Fruit fly (Drosophila melanogaster) S2 (cell line): ENCODE results near the gene CG2147.

Experiments used
- CG8478 ChIP-seq: fragments of >200 bp; optimal IDR thresholded peaks from 2 replicates; lab custom pipeline; 2018
- CTCF ChIP-seq, 2 experiments: fragments of >200 bp; optimal IDR thresholded peaks; 2 replicates each; lab custom pipeline; 2018

CG2147 gene

DNA sequence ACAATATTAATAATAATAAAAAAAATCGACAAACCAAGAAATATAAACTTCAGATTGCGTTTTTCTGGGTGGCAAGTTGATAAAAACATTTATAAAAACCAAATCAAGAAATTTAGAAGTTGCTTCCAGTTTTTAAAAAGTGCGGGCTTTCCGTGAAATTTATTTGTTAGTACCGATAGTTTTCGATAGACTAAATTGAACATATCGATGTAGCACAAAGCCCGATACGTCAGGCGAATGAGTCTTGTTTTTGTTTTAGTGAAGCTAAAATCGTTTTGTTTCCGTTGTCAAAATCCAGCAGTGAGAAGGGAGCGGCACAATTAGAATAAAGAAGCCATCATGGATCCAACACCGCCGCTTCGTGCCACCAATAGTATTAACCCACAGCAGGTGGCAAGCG, at the start of gene CG2147:
CG2147 (plus strand) TSS at position 254 of the 400 bp plus-strand sequence.
- TF ChIP-seq CTCF (optimal IDR thresholded peaks at IDR 0.05; lab: Kevin White, UChicago) (no peak), CG8478 (lab: Kevin White, UChicago) (no peak)

DNA sequence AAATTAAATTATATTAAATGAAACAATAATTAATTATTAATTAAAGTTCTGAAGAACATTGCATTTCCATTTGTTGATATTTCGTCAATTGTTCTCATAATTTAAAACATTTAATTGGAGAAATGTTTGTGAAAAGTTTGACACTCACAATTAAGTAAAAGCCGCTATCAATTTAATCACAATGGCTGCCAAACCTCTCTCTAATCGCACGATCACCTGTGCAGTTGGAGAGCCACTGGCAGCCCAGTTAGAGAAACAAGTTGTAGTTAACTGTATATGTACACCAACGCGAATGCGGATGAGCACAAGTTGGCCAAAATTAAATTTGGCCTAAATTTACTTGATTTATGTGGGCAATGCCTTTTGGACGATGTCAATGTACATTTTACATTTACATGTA, 48.3 kb upstream of the CG2147 start:
- TF ChIP-seq CTCF (optimal IDR thresholded peaks at IDR 0.05; lab: Kevin White, UChicago) (peak in 1 of 2 experiments; percentile 12), CG8478 (lab: Kevin White, UChicago) (no peak)

DNA sequence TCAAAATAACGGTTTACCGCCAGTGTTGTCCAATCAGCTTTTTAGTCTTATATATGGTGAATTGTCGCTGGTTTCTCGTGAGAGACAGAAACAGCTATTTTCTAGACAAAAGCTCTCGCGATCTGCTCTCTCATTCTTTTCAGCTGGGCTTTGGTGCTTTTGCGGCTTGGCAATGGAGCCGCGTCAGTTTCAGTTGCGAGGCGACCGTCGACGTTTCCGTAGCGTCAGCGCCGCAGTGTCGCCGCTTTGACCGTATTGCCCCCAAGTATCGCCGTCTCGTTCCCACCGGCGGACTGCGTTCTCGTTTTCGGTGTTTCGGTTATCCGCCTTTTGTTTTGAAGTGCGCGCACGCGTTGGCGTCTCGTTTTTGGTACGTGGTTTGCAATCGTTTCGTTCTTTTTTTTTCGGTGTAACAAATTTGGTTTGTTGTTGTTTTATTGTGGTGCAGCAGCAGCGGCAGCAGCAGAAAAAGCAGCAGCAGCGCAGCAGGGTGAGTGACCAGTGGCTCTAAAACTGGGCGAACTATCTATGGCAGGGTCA, 47.4 kb upstream of the CG2147 start:
- TF ChIP-seq CTCF (optimal IDR thresholded peaks at IDR 0.05; lab: Kevin White, UChicago) (no peak), CG8478 (lab: Kevin White, UChicago) (no peak)

- TF ChIP-seq CTCF (optimal IDR thresholded peaks at IDR 0.05; lab: Kevin White, UChicago) (no peak), CG8478 (lab: Kevin White, UChicago) (no peak)
Measured at dm6 chrX:8194559-8194958, 45.9 kb upstream of the CG2147 start.

DNA sequence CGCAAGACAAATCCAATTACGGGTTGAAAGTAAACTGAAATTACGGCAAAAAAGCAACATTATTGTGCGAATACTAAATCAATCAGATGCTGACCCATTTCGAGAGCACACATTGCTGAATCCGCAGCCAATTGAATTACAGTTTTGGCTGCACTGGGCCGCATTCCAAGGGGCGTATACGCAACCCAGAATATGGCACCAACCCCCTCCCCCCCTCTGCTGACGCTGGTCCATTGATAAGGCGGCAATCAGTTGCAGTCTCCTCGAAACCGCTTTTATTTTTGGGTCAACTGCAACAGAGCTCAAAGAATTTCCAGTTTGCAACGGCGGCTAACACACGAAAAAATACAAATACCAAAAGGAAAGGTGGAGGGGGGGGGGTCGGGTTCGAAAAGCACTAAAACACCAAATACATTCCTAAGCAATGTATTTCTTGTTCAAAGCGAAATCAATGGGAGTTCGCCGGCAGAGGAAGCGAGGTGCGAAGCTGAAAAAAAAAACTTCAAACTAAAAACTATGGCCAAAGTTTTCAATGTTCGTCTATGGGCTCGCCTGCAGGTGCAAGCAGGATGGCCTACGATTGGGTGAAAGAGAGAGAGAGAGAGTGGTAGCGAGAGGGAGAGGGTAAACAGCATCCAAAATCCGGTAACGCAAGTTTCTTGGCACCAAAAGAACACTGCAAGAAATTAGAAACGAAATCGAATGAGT, 44.9 kb upstream of the CG2147 start:
- TF ChIP-seq CTCF (optimal IDR thresholded peaks at IDR 0.05; lab: Kevin White, UChicago) (no peak), CG8478 (lab: Kevin White, UChicago) (no peak)

DNA sequence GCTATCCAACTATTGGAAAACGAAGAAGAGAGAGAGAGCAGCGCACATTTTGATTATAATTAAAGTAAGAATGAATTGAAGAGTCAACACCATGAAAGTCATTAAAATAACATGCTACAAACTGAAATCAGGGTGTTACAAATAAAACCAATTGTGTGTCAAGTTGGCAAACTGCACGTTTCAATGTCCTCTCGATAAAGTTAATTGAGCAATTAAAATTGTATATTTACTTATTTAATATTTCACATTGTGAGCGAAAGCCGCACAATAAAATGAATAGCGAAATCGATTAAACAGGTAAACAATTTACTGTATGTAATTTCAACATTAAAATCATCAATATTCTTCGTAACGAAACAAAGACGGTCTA, 44.3 kb upstream of the CG2147 start:
- TF ChIP-seq CG8478 (lab: Kevin White, UChicago) (no peak), CTCF (optimal IDR thresholded peaks at IDR 0.05; lab: Kevin White, UChicago) (no peak)

DNA sequence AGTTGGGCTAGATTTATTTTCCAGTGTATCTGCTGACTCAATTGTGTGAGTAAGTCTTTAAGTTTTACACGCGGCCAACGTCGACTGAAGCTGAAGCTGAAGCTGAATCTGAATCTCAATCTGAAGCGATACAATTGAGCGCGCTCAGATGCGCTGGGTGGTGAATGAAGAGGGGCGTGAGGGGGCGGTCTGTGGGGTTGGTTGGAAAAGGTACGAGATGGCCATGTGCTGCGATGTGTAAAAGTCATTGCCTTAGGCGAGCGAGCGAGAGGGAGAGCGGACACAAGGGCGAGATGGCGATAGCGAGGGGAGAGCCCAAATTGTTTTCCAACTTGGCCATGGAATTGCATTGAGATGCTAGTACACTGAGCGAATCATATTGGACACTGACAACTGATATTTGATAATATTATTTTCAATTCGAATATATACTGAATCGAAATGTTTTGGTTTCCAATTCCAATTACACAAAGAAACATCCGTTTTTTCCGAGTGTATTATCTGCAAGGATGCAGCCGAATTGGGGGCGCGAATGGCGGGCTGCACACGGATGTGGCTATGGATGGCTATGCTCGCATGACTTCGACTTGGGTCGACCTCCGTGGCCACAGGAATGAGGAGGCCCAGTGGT, 43.8 kb upstream of the CG2147 start:
- no peak for TF ChIP-seq CTCF (optimal IDR thresholded peaks at IDR 0.05; lab: Kevin White, UChicago)
- no peak for TF ChIP-seq CG8478 (lab: Kevin White, UChicago)

- no peak for TF ChIP-seq CTCF (optimal IDR thresholded peaks at IDR 0.05; lab: Kevin White, UChicago)
- TF ChIP-seq CG8478 (lab: Kevin White, UChicago) = no peak
Measured at dm6 chrX:8198935-8199580, 41.4 kb upstream of the CG2147 start.

DNA sequence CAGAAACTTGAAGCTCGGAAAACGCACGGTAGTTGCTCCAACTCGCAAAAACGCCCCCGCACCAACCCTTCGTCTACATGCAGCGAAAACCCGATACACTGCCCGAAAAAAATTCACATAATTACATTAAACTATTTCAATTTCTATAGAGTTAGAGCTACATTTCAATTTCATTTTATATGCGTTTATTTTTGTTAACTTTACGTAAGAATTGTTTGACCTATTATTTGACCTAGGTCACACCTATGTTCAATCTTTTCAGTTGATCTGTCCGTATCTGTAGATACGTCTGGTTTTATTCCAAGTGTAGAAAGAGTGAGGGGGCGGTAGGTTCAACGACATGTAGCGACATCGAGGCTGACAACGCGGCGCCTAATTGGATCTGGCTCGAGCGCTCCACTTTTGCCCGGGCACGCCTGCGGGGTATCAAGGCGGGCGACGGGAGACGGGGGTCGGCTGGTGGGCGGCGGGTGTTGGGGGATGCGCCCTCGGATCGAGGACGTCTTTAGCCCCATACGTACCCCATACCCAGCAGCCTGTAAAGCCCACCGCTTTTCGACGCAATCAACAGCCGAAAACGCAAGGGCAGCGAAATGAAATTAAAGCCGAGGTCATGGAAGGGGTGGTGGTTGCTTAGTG, 37.6 kb upstream of the CG2147 start:
- no peak for TF ChIP-seq CTCF (optimal IDR thresholded peaks at IDR 0.05; lab: Kevin White, UChicago)
- TF ChIP-seq CG8478 (lab: Kevin White, UChicago) = no peak

DNA sequence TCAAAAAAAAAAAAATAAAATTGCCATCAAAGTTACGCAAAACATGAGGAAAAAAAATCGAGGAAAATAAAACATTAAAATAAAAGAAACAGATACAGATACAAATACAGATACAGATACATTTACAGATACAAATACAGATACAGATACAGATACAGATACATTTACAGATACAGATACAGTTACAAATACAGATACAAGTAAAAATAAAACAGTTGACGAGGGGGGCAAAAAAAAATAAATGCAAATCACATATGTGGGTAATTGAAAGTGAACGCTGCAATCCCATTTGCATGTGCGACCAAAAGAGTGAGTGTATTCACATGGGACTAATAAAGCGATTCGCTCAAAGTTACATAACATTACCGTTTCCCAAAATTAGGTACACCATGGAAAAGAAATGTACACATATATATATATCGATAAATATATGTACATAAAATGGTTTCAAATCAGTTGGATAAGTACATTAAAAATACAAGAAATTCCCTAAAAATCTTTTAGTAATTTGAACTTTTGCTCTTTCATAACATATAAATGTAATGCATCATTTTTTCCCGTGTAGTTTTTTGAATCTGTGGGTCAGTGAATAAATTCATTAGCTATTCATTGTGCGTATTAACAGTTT, 34.7 kb upstream of the CG2147 start:
- TF ChIP-seq CTCF (optimal IDR thresholded peaks at IDR 0.05; lab: Kevin White, UChicago) (no peak), CG8478 (lab: Kevin White, UChicago) (no peak)

DNA sequence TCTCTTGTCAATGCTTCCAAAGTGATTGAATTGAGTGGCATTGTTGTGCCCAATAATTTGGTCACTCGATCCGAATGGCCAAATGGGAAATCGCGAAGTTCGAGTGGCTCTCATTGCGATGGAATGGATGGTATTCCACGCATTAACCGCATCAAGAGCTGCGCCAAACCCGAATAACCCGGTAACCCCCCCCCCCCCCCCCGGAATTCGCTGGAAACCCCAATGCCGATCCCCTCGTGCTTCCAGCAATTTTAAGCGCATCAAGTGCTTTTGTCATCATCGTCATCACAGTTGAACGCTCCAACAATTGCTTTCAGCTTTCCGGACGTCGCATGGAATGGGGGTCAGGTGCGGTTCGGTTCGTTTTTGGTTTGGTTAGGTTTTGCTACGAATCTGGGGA, 33.9 kb upstream of the CG2147 start:
- no peak for TF ChIP-seq CG8478 (lab: Kevin White, UChicago)
- TF ChIP-seq CTCF (optimal IDR thresholded peaks at IDR 0.05; lab: Kevin White, UChicago) = no peak

DNA sequence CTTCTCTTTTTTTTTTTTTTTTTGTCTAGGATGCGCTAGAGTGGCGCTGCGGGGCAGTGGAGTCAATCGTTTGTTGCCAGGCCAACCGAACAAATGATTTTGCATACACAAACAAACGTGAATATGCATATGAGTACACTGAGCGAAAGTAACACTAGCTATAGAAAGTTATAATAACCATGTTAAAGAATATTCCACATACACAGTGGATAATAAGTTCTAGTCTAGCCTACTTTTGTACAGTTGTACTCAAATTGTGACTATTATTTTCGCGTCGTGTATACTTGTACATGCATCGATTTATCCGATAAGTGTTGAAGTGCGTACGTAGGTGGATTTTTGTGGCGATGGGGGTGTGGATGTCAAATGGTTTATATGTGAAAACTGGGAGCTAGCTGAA, 33.4 kb upstream of the CG2147 start:
- TF ChIP-seq CTCF (optimal IDR thresholded peaks at IDR 0.05; lab: Kevin White, UChicago) (no peak), CG8478 (lab: Kevin White, UChicago) (no peak)

dm6 chrX:8210632-8211031, 29.9 kb upstream of the CG2147 start:
- TF ChIP-seq CTCF (optimal IDR thresholded peaks at IDR 0.05; lab: Kevin White, UChicago) (peak; percentile 77 to 79), CG8478 (lab: Kevin White, UChicago) (no peak)

- TF ChIP-seq CG8478 (lab: Kevin White, UChicago) = no peak
- TF ChIP-seq CTCF (optimal IDR thresholded peaks at IDR 0.05; lab: Kevin White, UChicago) = no peak
Measured at dm6 chrX:8211094-8211730, 29.3 kb upstream of the CG2147 start.
